Fruit fly (Drosophila melanogaster) whole organism, embryonic: Measurements from ENCODE around the gene CG1840.

ENCODE experiments used
- Atf6 ChIP-seq: fragments of 200-800 bp; sonication (Bioruptor generic); IDR thresholded peaks from 2 replicates; pipeline ENCODE4 v1.3.6; 2022; ENCODE audit warnings: missing biosample characterization, missing genetic modification characterization
- B-H1 ChIP-seq: fragments of 200-800 bp; sonication (Bioruptor generic); IDR thresholded peaks from 3 replicates; pipeline ENCODE4 v1.3.6; 2022; ENCODE audit warnings: missing biosample characterization, missing genetic modification characterization
- Bdp1 ChIP-seq: fragments of 200-800 bp; sonication (Bioruptor generic); optimal IDR thresholded peaks from 3 replicates; lab custom pipeline; 2016; ENCODE audit warnings: missing biosample characterization, missing genetic modification characterization
- BtbVII ChIP-seq: fragments of 200-800 bp; sonication (Bioruptor generic); optimal IDR thresholded peaks from 3 replicates; lab custom pipeline; 2017; ENCODE audit warnings: missing biosample characterization, mild to moderate bottlenecking, missing genetic modification characterization
- Bteb2 ChIP-seq: fragments of 200-800 bp; sonication (Bioruptor generic); optimal IDR thresholded peaks from 2 replicates; lab custom pipeline; 2016; ENCODE audit warnings: missing biosample characterization, missing genetic modification characterization
- CG10959 ChIP-seq: fragments of 200-800 bp; sonication (Bioruptor generic); IDR thresholded peaks from 2 replicates; pipeline ENCODE4 v1.3.6; 2022; ENCODE audit warnings: missing biosample characterization, missing genetic modification characterization
- CG11696 ChIP-seq: fragments of 200-800 bp; sonication (Bioruptor generic); IDR thresholded peaks from 2 replicates; pipeline ENCODE4 v1.3.6; 2022; ENCODE audit warnings: missing biosample characterization, missing genetic modification characterization
- CG12391 ChIP-seq: fragments of 200-800 bp; sonication (Bioruptor generic); optimal IDR thresholded peaks from 3 replicates; lab custom pipeline; 2018; ENCODE audit warnings: missing biosample characterization, mild to moderate bottlenecking, missing genetic modification characterization, moderate library complexity
- CG12744 ChIP-seq: fragments of 200-800 bp; sonication (Bioruptor generic); optimal IDR thresholded peaks from 2 replicates; lab custom pipeline; 2016; ENCODE audit warnings: missing biosample characterization, missing genetic modification characterization
- CG15479 ChIP-seq: fragments of 200-800 bp; sonication (Bioruptor generic); optimal IDR thresholded peaks from 3 replicates; lab custom pipeline; 2019; ENCODE audit warnings: missing biosample characterization, mild to moderate bottlenecking, missing genetic modification characterization, moderate library complexity
- CG1647 ChIP-seq: fragments of 200-800 bp; sonication (Bioruptor generic); optimal IDR thresholded peaks from 3 replicates; lab custom pipeline; 2016; ENCODE audit warnings: missing biosample characterization, missing genetic modification characterization
- CG16779 ChIP-seq: fragments of 200-800 bp; sonication (Bioruptor generic); IDR thresholded peaks from 2 replicates; pipeline ENCODE4 v1.3.6; 2022; ENCODE audit warnings: missing biosample characterization, missing genetic modification characterization
- CG16813 ChIP-seq: fragments of 200-800 bp; sonication (Bioruptor generic); IDR thresholded peaks from 3 replicates; pipeline ENCODE4 v1.3.6; 2022; ENCODE audit warnings: missing biosample characterization, missing genetic modification characterization; ENCODE audit not compliant: partially characterized antibody
- CG17328 ChIP-seq: fragments of 200-800 bp; sonication (Bioruptor generic); IDR thresholded peaks from 2 replicates; pipeline ENCODE4 v1.3.6; 2022; ENCODE audit warnings: missing biosample characterization, missing genetic modification characterization
- CG17359 ChIP-seq: fragments of 200-800 bp; sonication (Bioruptor generic); optimal IDR thresholded peaks from 3 replicates; lab custom pipeline; 2018; ENCODE audit warnings: missing biosample characterization, mild to moderate bottlenecking, missing genetic modification characterization, moderate library complexity
- CG17802 ChIP-seq: fragments of 200-800 bp; sonication (Bioruptor generic); optimal IDR thresholded peaks from 2 replicates; lab custom pipeline; 2018; ENCODE audit warnings: missing biosample characterization, mild to moderate bottlenecking, missing genetic modification characterization, moderate library complexity
- CG17829 ChIP-seq: fragments of 200-800 bp; optimal IDR thresholded peaks from 2 replicates; lab custom pipeline; 2019; ENCODE audit warnings: missing biosample characterization, mild to moderate bottlenecking, missing genetic modification characterization, moderate library complexity
- CG1832 ChIP-seq: fragments of 200-800 bp; sonication (Bioruptor generic); optimal IDR thresholded peaks from 2 replicates; lab custom pipeline; 2017; ENCODE audit warnings: missing biosample characterization, mild to moderate bottlenecking, missing genetic modification characterization, inconsistent platforms
- CG30431 ChIP-seq: fragments of 200-800 bp; sonication (Bioruptor generic); optimal IDR thresholded peaks from 2 replicates; lab custom pipeline; 2017; ENCODE audit warnings: missing biosample characterization, missing genetic modification characterization
- CG34224 ChIP-seq: fragments of 200-800 bp; sonication (Bioruptor generic); IDR thresholded peaks from 3 replicates; pipeline ENCODE4 v1.3.6; 2022; ENCODE audit warnings: missing biosample characterization, missing genetic modification characterization; ENCODE audit not compliant: partially characterized antibody
- CG4404 ChIP-seq: fragments of 200-800 bp; sonication (Bioruptor generic); IDR thresholded peaks from 2 replicates; pipeline ENCODE4 v1.3.6; 2022; ENCODE audit warnings: missing biosample characterization, missing genetic modification characterization
- CG7271 ChIP-seq: fragments of 200-800 bp; sonication (Bioruptor generic); optimal IDR thresholded peaks from 2 replicates; lab custom pipeline; 2018; ENCODE audit warnings: missing biosample characterization, mild to moderate bottlenecking, missing genetic modification characterization, moderate library complexity
- CG7928 ChIP-seq: fragments of 200-800 bp; sonication (Bioruptor generic); optimal IDR thresholded peaks from 2 replicates; lab custom pipeline; 2017; ENCODE audit warnings: missing biosample characterization, mild to moderate bottlenecking, missing genetic modification characterization
- CG8281 ChIP-seq: fragments of 200-800 bp; sonication (Bioruptor generic); optimal IDR thresholded peaks from 2 replicates; lab custom pipeline; 2018; ENCODE audit warnings: missing biosample characterization, mild to moderate bottlenecking, missing genetic modification characterization, moderate library complexity
- Chrac-16 ChIP-seq: fragments of 200-800 bp; sonication (Bioruptor generic); optimal IDR thresholded peaks from 3 replicates; lab custom pipeline; 2016; ENCODE audit warnings: missing biosample characterization, missing genetic modification characterization
- CoRest ChIP-seq: fragments of 200-800 bp; sonication (Bioruptor generic); optimal IDR thresholded peaks from 3 replicates; lab custom pipeline; 2018; ENCODE audit warnings: missing biosample characterization, mild to moderate bottlenecking, missing genetic modification characterization, moderate library complexity
- Dip3 ChIP-seq: fragments of 200-800 bp; sonication (Bioruptor generic); optimal IDR thresholded peaks from 3 replicates; lab custom pipeline; 2016; ENCODE audit warnings: missing biosample characterization, missing genetic modification characterization
- E2f1 ChIP-seq: fragments of 200-800 bp; sonication (Bioruptor generic); IDR thresholded peaks from 2 replicates; pipeline ENCODE4 v1.3.6; 2022; ENCODE audit warnings: missing biosample characterization, missing genetic modification characterization
- Ets97D ChIP-seq: fragments of 200-800 bp; sonication (Bioruptor generic); optimal IDR thresholded peaks from 3 replicates; lab custom pipeline; 2016; ENCODE audit warnings: missing biosample characterization, missing genetic modification characterization
- Gug ChIP-seq: fragments of 200-800 bp; sonication (Bioruptor generic); IDR thresholded peaks from 4 replicates; pipeline ENCODE4 v1.3.6; 2022; ENCODE audit warnings: missing biosample characterization, missing genetic modification characterization
- HLH4C ChIP-seq: fragments of 200-800 bp; sonication (Bioruptor generic); IDR thresholded peaks from 3 replicates; pipeline ENCODE4 v1.3.6; 2022; ENCODE audit warnings: missing biosample characterization, missing genetic modification characterization; ENCODE audit not compliant: partially characterized antibody
- HmgD ChIP-seq: fragments of 200-800 bp; sonication (Bioruptor generic); optimal IDR thresholded peaks from 3 replicates; lab custom pipeline; 2016; ENCODE audit warnings: missing biosample characterization, missing genetic modification characterization
- Hmx ChIP-seq: fragments of 200-800 bp; sonication (Bioruptor generic); optimal IDR thresholded peaks from 2 replicates; lab custom pipeline; 2016; ENCODE audit warnings: missing biosample characterization, missing genetic modification characterization
- Jarid2 ChIP-seq: fragments of 200-800 bp; sonication (Bioruptor generic); optimal IDR thresholded peaks from 3 replicates; lab custom pipeline; 2017; ENCODE audit warnings: mild to moderate bottlenecking, missing biosample characterization, missing genetic modification reagents, missing genetic modification characterization
- MBD-R2 ChIP-seq: fragments of 200-800 bp; sonication (Bioruptor generic); IDR thresholded peaks from 2 replicates; pipeline ENCODE4 v1.3.6; 2022; ENCODE audit warnings: missing biosample characterization, missing genetic modification characterization
- Max ChIP-seq: fragments of 200-800 bp; sonication (Bioruptor generic); optimal IDR thresholded peaks from 2 replicates; lab custom pipeline; 2016; ENCODE audit warnings: missing biosample characterization, mild to moderate bottlenecking, missing genetic modification characterization
- Mes4 ChIP-seq: fragments of 200-800 bp; sonication (Bioruptor generic); optimal IDR thresholded peaks from 2 replicates; lab custom pipeline; 2016; ENCODE audit warnings: missing biosample characterization, missing genetic modification characterization
- Sry-δ ChIP-seq: fragments of 200-800 bp; sonication (Bioruptor generic); optimal IDR thresholded peaks from 2 replicates; lab custom pipeline; 2016; ENCODE audit warnings: missing biosample characterization, missing genetic modification characterization
- Vsx1 ChIP-seq: fragments of 200-800 bp; sonication (Bioruptor generic); optimal IDR thresholded peaks from 2 replicates; lab custom pipeline; 2017; ENCODE audit warnings: missing biosample characterization, mild to moderate bottlenecking, missing genetic modification characterization, missing genetic modification reagents
- amos ChIP-seq: fragments of 200-800 bp; sonication (Bioruptor generic); IDR thresholded peaks from 2 replicates; pipeline ENCODE4 v1.3.6; 2022; ENCODE audit warnings: missing biosample characterization, missing genetic modification characterization; ENCODE audit not compliant: partially characterized antibody
- ap ChIP-seq: fragments of 200-800 bp; sonication (Bioruptor generic); IDR thresholded peaks from 2 replicates; pipeline ENCODE4 v1.3.6; 2022; ENCODE audit warnings: missing biosample characterization, missing genetic modification characterization
- bab2 ChIP-seq: fragments of 200-800 bp; sonication (Bioruptor generic); optimal IDR thresholded peaks from 2 replicates; lab custom pipeline; 2016; ENCODE audit warnings: missing biosample characterization, missing genetic modification characterization
- caup ChIP-seq: fragments of 200-800 bp; sonication (Bioruptor generic); optimal IDR thresholded peaks from 3 replicates; lab custom pipeline; 2017; ENCODE audit warnings: missing biosample characterization, mild to moderate bottlenecking, missing genetic modification characterization, moderate library complexity; ENCODE audit not compliant: severe bottlenecking
- gsb-n ChIP-seq: fragments of 200-800 bp; sonication (Bioruptor generic); optimal IDR thresholded peaks from 3 replicates; lab custom pipeline; 2018; ENCODE audit warnings: missing biosample characterization, mild to moderate bottlenecking, missing genetic modification characterization
- ham ChIP-seq: fragments of 200-800 bp; sonication (Bioruptor generic); IDR thresholded peaks from 2 replicates; pipeline ENCODE4 v1.3.6; 2022; ENCODE audit warnings: missing biosample characterization, missing genetic modification characterization
- hth ChIP-seq: fragments of >200 bp; optimal IDR thresholded peaks from 2 replicates; lab custom pipeline; 2017; ENCODE audit warnings: inconsistent platforms
- ind ChIP-seq: fragments of 200-800 bp; sonication (Bioruptor generic); optimal IDR thresholded peaks from 3 replicates; lab custom pipeline; 2016; ENCODE audit warnings: missing biosample characterization, missing genetic modification characterization
- phol ChIP-seq: fragments of 200-800 bp; sonication (Bioruptor generic); optimal IDR thresholded peaks from 3 replicates; lab custom pipeline; 2018; ENCODE audit warnings: missing biosample characterization, mild to moderate bottlenecking, missing genetic modification characterization, moderate library complexity
- scrt ChIP-seq: fragments of 200-800 bp; sonication (Bioruptor generic); optimal IDR thresholded peaks from 2 replicates; lab custom pipeline; 2018; ENCODE audit warnings: missing biosample characterization, mild to moderate bottlenecking, missing genetic modification characterization, moderate library complexity
- sens ChIP-seq: fragments of 200-800 bp; sonication (Bioruptor generic); peaks from one replicate; lab custom pipeline; 2016; ENCODE audit warnings: missing biosample characterization, missing genetic modification characterization
- toy ChIP-seq: fragments of 200-800 bp; sonication (Bioruptor generic); IDR thresholded peaks from 2 replicates; pipeline ENCODE4 v1.3.6; 2022; ENCODE audit warnings: missing biosample characterization, missing genetic modification characterization
- vvl ChIP-seq: fragments of 200-800 bp; sonication (Bioruptor generic); IDR thresholded peaks from 2 replicates; pipeline ENCODE4 v1.3.6; 2022; ENCODE audit warnings: missing biosample characterization, missing genetic modification characterization
- wdn ChIP-seq: fragments of 200-800 bp; sonication (Bioruptor generic); IDR thresholded peaks from 2 replicates; pipeline ENCODE4 v1.3.6; 2022; ENCODE audit warnings: missing biosample characterization, missing genetic modification characterization

Gene CG1840

dm6 chrX:11915154-11915593 is 27.0 kb downstream of the CG1840 start (continued):
- TF ChIP-seq Atf6 (GFP tag; lab: Robert Waterston, UW) (peak; percentile 83), Dip3 (GFP tag; lab: Kevin White, UChicago) (peak; percentile 35), CG34224 (no peak), CG16779 (0 out of 2 replicates have a peak, but pooled peaks have one; percentile 15), CG17802 (peak; percentile 53), ham (GFP tag; lab: Robert Waterston, UW) (no peak), scrt (peak; percentile 85), Chrac-16 (GFP tag; lab: Kevin White, UChicago) (peak; percentile 73), CG7271 (tag; lab: Kevin White, UChicago) (peak; percentile 81), caup (GFP tag; lab: Kevin White, UChicago) (peak; percentile 86), HmgD (GFP tag; lab: Kevin White, UChicago) (no peak), amos (GFP tag; lab: Robert Waterston, UW) (no peak), CG1832 (GFP tag; lab: Kevin White, UChicago) (peak; percentile 79), Mes4 (GFP tag; lab: Kevin White, UChicago) (no peak), Ets97D (GFP tag; lab: Kevin White, UChicago) (no peak), phol (tag; lab: Kevin White, UChicago) (peak; percentile 93), CG8281 (tag; lab: Kevin White, UChicago) (peak; percentile 80), CG7928 (GFP tag; lab: Kevin White, UChicago) (peak; percentile 57), Sry-δ (no peak), MBD-R2 (GFP tag; lab: Robert Waterston, UW) (peak; percentile 50), Bdp1 (GFP tag; lab: Kevin White, UChicago) (no peak), Hmx (GFP tag; lab: Kevin White, UChicago) (no peak), CG15479 (GFP tag; lab: Kevin White, UChicago) (peak; percentile 62), CG17359 (tag; lab: Kevin White, UChicago) (peak; percentile 92), Max (GFP tag; lab: Kevin White, UChicago) (peak; percentile 32), CG12391 (peak; percentile 92), CG11696 (peak; percentile 54), CG10959 (GFP tag; lab: Robert Waterston, UW) (peak; percentile 73), ind (GFP tag; lab: Kevin White, UChicago) (peak; percentile 77), Bteb2 (GFP tag; lab: Kevin White, UChicago) (no peak), CG17829 (peak; percentile 95), gsb-n (tag; lab: Kevin White, UChicago) (peak; percentile 85), toy (GFP tag; lab: Robert Waterston, UW) (peak; percentile 19; the same call in 1 of the 2 replicates), CoRest (tag; lab: Kevin White, UChicago) (peak; percentile 95), Gug (peak; percentile 67), hth (no peak), CG16813 (no peak), ap (GFP tag; lab: Robert Waterston, UW) (peak; percentile 82), CG30431 (GFP tag; lab: Kevin White, UChicago) (peak; percentile 79), HLH4C (GFP tag; lab: Robert Waterston, UW) (no peak)

- TF ChIP-seq BtbVII (GFP tag; lab: Kevin White, UChicago) = no peak
- no peak for TF ChIP-seq B-H1 (GFP tag; lab: Robert Waterston, UW)
- TF ChIP-seq CG12744 = no peak
- no peak for TF ChIP-seq CG4404 (GFP tag; lab: Robert Waterston, UW)
- no peak for TF ChIP-seq Hmx (GFP tag; lab: Kevin White, UChicago)
- no peak for TF ChIP-seq CG17328 (GFP tag; lab: Robert Waterston, UW)
- no peak for TF ChIP-seq E2f1 (GFP tag; lab: Robert Waterston, UW)
- TF ChIP-seq CG1647 (GFP tag; lab: Kevin White, UChicago) = no peak
- peak; percentile 41 for TF ChIP-seq sens (GFP tag; lab: Kevin White, UChicago)
- TF ChIP-seq wdn (GFP tag; lab: Robert Waterston, UW) = no peak
- peak; percentile 34; the same call in 1 of the 2 replicates for TF ChIP-seq vvl (GFP tag; lab: Robert Waterston, UW)
- peak; percentile 39 for TF ChIP-seq Jarid2 (GFP tag; lab: Kevin White, UChicago)
- TF ChIP-seq Vsx1 (GFP tag; lab: Kevin White, UChicago) = no peak
- TF ChIP-seq bab2 (GFP tag; lab: Kevin White, UChicago) = no peak
These were observed 29.0 kb downstream of the CG1840 start, which contains the start of gene pot for dm6 chrX:11917056-11917633. TSS of gene pot (minus strand) at chrX:11917260.
